Worm (Caenorhabditis elegans): ENCODE measurements around the gene F43H9.3.

DNA sequence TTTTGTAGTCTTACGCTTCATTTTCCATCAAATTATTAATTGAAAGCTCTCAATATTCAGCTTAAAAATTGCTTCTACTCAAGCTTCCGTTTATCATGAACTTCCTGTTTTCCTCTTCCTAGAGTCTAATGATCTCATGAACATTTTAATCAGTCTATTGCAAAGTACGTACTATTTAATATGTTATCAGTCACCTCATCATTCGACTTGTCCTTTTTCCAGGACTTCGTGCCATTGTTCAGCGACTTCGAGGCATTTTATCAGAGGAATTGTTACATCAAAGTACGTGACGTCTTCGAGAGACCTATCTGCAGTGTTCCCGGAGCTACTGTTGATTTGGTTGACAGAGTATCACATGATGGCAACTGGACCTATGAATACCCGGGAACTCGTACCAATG is 5.0 kb downstream of the F43H9.3 start:
- TF ChIP-seq fos-1 (tag; optimal IDR thresholded peaks at IDR 0.05) (peak; percentile 50), ztf-4 (tag; optimal IDR thresholded peaks at IDR 0.05) (no peak), lin-39 (tag; optimal IDR thresholded peaks at IDR 0.05) (no peak), ztf-11 (tag; optimal IDR thresholded peaks at IDR 0.05) (no peak), nhr-11 (tag; optimal IDR thresholded peaks at IDR 0.05) (no peak), snpc-4 (tag; optimal IDR thresholded peaks at IDR 0.05) (no peak), mab-5 (tag; optimal IDR thresholded peaks at IDR 0.05) (no peak), nhr-237 (tag; optimal IDR thresholded peaks at IDR 0.05) (no peak), elt-1 (tag; optimal IDR thresholded peaks at IDR 0.05) (no peak), nhr-6 (tag; optimal IDR thresholded peaks at IDR 0.05) (no peak), zag-1 (tag; optimal IDR thresholded peaks at IDR 0.05) (no peak), mdl-1 (tag; optimal IDR thresholded peaks at IDR 0.05) (no peak), elt-3 (tag; optimal IDR thresholded peaks at IDR 0.05) (no peak), Y55F3AM.14 (GFP tag; optimal IDR thresholded peaks at IDR 0.05) (no peak)
